Worm (Caenorhabditis elegans): ENCODE measurements around the gene T27E9.2.

Gene T27E9.2

ce11 chrIII:13462965-13463783 lies 790 bp upstream of the T27E9.2 start, which contains the start of gene ant-1.1 (continued):
- TF ChIP-seq tbx-2 (tag; optimal IDR thresholded peaks at IDR 0.05) (peak; percentile 96), alr-1 (tag; optimal IDR thresholded peaks at IDR 0.05; ENCODE audit: borderline replicate concordance) (no peak), hpl-2 (GFP tag; optimal IDR thresholded peaks at IDR 0.05) (peak; percentile 2), lin-14 (GFP tag; optimal IDR thresholded peaks at IDR 0.05) (peak; percentile 93), nhr-76 (tag; optimal IDR thresholded peaks at IDR 0.05) (no peak), ets-5 (GFP tag; IDR thresholded peaks at IDR 0.05) (no peak), ama-1 (optimal IDR thresholded peaks at IDR 0.05) (peak; percentile 83), egl-27 (tag; optimal IDR thresholded peaks at IDR 0.05) (peak in 1 of 2 experiments; percentile 32), nhr-90 (tag; optimal IDR thresholded peaks at IDR 0.05; ENCODE audit: poor library complexity) (peak; percentile 96), sptf-1 (tag; optimal IDR thresholded peaks at IDR 0.05) (no peak), dpl-1 (GFP tag; optimal IDR thresholded peaks at IDR 0.05) (peak; percentile 97 to 98 (median 97)), egl-13 (tag; optimal IDR thresholded peaks at IDR 0.05) (peak; percentile 90), nhr-28 (tag; optimal IDR thresholded peaks at IDR 0.05) (no peak), vab-15 (tag; optimal IDR thresholded peaks at IDR 0.05) (peak; percentile 96), snpc-4 (tag; optimal IDR thresholded peaks at IDR 0.05) (peak; percentile 57), hlh-4 (tag; optimal IDR thresholded peaks at IDR 0.05) (peak; percentile 37), nhr-84 (tag; optimal IDR thresholded peaks at IDR 0.05) (no peak), nhr-237 (tag; optimal IDR thresholded peaks at IDR 0.05) (peak; percentile 49), nhr-47 (tag; optimal IDR thresholded peaks at IDR 0.05) (peak; percentile 98), lsy-2 (tag; optimal IDR thresholded peaks at IDR 0.05) (peak; percentile 99), efl-1 (optimal IDR thresholded peaks at IDR 0.05) (peak; percentile 90 to 99), efl-1 (GFP tag; optimal IDR thresholded peaks at IDR 0.05 in 1 of 2) (peak; percentile 98 to 100), fos-1 (tag; optimal IDR thresholded peaks at IDR 0.05) (peak; percentile 72), pqm-1 (tag; optimal IDR thresholded peaks at IDR 0.05) (no peak), nhr-85 (tag) (peak; percentile 96), pag-3 (tag; optimal IDR thresholded peaks at IDR 0.05; ENCODE audit: borderline replicate concordance, insufficient read depth) (no peak), nhr-71 (tag; optimal IDR thresholded peaks at IDR 0.05) (peak; percentile 98), xbp-1 (tag; optimal IDR thresholded peaks at IDR 0.05) (peak; percentile 95), unc-98 (GFP tag; IDR thresholded peaks at IDR 0.05) (peak; percentile 67; the same call in 1 of the 2 replicates), C04F5.9 (tag; optimal IDR thresholded peaks at IDR 0.05) (peak; percentile 70), ztf-11 (tag; optimal IDR thresholded peaks at IDR 0.05) (peak in 1 of 2 experiments; percentile 87), ceh-8 (GFP tag; optimal IDR thresholded peaks at IDR 0.05) (peak; percentile 88), jun-1 (tag; optimal IDR thresholded peaks at IDR 0.05) (peak; percentile 94), lin-39 (tag; optimal IDR thresholded peaks at IDR 0.05) (peak; percentile 75), swsn-7 (tag; optimal IDR thresholded peaks at IDR 0.05) (peak; percentile 95), nhr-19 (GFP tag; conservative IDR thresholded peaks at IDR 0.05) (peak; percentile 97), unc-62 (GFP tag; optimal IDR thresholded peaks at IDR 0.05) (no peak), fkh-4 (tag; optimal IDR thresholded peaks at IDR 0.05; ENCODE audit: borderline replicate concordance) (no peak), mab-9 (GFP tag; IDR thresholded peaks at IDR 0.05) (peak; percentile 93), nhr-20 (tag; optimal IDR thresholded peaks at IDR 0.05) (peak; percentile 95), C16A3.4 (tag; optimal IDR thresholded peaks at IDR 0.05) (peak; percentile 94), nhr-12 (tag; optimal IDR thresholded peaks at IDR 0.05) (no peak), ceh-90 (tag; optimal IDR thresholded peaks at IDR 0.05) (peak; percentile 38), elt-2 (tag; optimal IDR thresholded peaks at IDR 0.05) (peak; percentile 59), ceh-82 (tag; optimal IDR thresholded peaks at IDR 0.05) (peak; percentile 87 to 99 (median 95)), unc-130 (tag; optimal IDR thresholded peaks at IDR 0.05) (peak; percentile 90), elt-3 (tag; optimal IDR thresholded peaks at IDR 0.05) (peak in 5 of 6 experiments; percentile 39 to 86 (median 60)), fkh-10 (GFP tag; optimal IDR thresholded peaks at IDR 0.05) (peak; percentile 70), pax-3 (tag; optimal IDR thresholded peaks at IDR 0.05) (peak; percentile 96), aly-2 (tag; optimal IDR thresholded peaks at IDR 0.05) (peak; percentile 37), unc-86 (tag; optimal IDR thresholded peaks at IDR 0.05) (peak; percentile 95)
